Fruit fly (Drosophila melanogaster) whole organism, wandering third instar larva: Measurements from ENCODE around the gene CG42635.

ENCODE experiments used
- Abd-B ChIP-seq: fragments of >200 bp; optimal IDR thresholded peaks from 2 replicates; lab custom pipeline; 2017; ENCODE audit warnings: missing biosample characterization, missing genetic modification characterization
- Vsx2 ChIP-seq: fragments of 200-300, 225-300 bp; sonication (Bioruptor generic); optimal IDR thresholded peaks from 2 replicates; lab custom pipeline; 2018; ENCODE audit warnings: missing biosample characterization, missing genetic modification characterization; ENCODE audit not compliant: partially characterized antibody
- h ChIP-seq: fragments of 200-800 bp; sonication (Bioruptor generic); optimal IDR thresholded peaks from 3 replicates; lab custom pipeline; 2016; ENCODE audit warnings: missing biosample characterization, mild to moderate bottlenecking, missing genetic modification characterization

- TF ChIP-seq Vsx2 (GFP tag; lab: Kevin White, UChicago) (no peak), h (no peak), Abd-B (GFP tag; lab: Kevin White, UChicago) (no peak)
Observed at dm6 chr2L:18002149-18002548, 5.6 kb upstream of the CG42635 start.
